Fruit fly (Drosophila melanogaster) whole organism: ENCODE measurements around the gene Ptth.

Experiments
- CG8478 ChIP-seq: fragments of >200 bp; optimal IDR thresholded peaks from 2 replicates; lab custom pipeline; 2018; ENCODE audit warnings: inconsistent platforms
- Dll ChIP-seq: fragments of >200 bp; optimal IDR thresholded peaks from 2 replicates; lab custom pipeline; 2017
- EcR ChIP-seq, 2 experiments: fragments of >200 bp; optimal IDR thresholded peaks; 2 replicates each; lab custom pipeline; 2017; ENCODE audit warnings: missing biosample characterization in 2 of 2, missing genetic modification characterization in 2 of 2, missing genetic modification reagents in 2 of 2
- pan ChIP-seq: fragments of >200 bp; optimal IDR thresholded peaks from 2 replicates; lab custom pipeline; 2017
- psq ChIP-seq: fragments of >200 bp; optimal IDR thresholded peaks from 2 replicates; lab custom pipeline; 2017
- usp ChIP-seq: fragments of >200 bp; optimal IDR thresholded peaks from 2 replicates; lab custom pipeline; 2017; ENCODE audit warnings: missing biosample characterization, missing genetic modification characterization, mixed read lengths

The Ptth gene

DNA sequence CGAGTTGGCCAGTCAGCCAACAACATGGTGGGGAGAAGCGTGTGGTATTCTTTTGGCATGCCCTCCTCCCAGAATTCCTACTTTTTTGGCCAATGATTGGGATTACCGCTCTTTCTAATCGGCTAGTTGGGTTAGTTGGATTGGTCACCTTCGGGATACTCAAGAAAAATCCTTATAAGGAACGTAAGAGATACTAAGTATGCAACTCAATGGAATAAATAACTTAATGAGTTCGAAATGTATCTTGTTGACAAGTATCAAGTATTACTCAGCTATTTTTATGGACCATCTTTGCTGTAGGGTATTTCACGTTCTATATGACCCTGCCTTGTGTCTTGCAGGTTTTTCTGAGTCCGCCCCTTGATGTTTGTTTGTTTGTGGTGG is 49.8 kb downstream of the Ptth start:
- no peak for TF ChIP-seq CG8478 (lab: Kevin White, UChicago)
- no peak for TF ChIP-seq pan

DNA sequence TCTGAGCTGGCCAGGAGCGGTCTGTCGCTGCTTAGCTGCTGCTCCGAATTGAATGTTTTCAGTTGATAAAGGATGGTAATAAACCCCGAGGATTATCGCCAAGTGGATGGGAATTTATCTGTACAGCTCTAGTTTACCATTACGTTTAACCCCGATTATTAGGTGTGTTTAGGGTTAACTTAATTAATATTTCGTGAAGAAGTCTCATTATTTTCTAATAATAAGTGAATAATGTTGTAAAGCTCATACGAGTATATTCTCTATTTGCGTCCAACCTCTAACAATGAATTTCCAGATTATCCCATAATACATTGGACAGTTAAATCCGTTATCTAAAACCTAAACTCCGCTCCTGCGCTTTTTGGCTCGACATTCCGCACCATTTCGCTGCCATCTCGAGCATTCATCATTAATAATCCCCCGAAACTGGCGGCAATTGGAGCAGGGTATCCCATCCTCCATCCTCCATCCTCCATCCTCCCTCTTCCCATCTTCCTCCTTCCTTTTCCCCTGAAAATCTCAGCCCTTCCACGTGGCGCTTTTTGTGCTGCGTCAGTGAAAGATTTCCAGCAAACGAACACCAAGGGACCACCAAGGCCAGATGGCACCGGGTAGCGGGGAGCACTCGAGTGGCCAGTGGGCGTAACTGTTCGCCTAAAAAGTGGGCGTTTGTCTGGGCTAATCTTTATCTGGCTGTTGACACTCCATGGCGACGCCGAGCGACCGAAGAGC is 50.3 kb downstream of the Ptth start:
- TF ChIP-seq Dll (lab: Kevin White, UChicago): no peak
- no peak for TF ChIP-seq pan
- no peak for TF ChIP-seq usp (GFP tag; lab: Kevin White, UChicago)
- no peak for TF ChIP-seq EcR (GFP tag; optimal IDR thresholded peaks at IDR 0.05; lab: Kevin White, UChicago)
- no peak for TF ChIP-seq psq (lab: Kevin White, UChicago)
- TF ChIP-seq CG8478 (lab: Kevin White, UChicago): no peak
